Fruit fly (Drosophila melanogaster) whole organism, prepupa: ENCODE results near the gene Octbeta1R.

Source experiments
- CG10669 ChIP-seq: fragments of 200-800 bp; sonication (Bioruptor generic); optimal IDR thresholded peaks from 3 replicates; lab custom pipeline; 2018; ENCODE audit warnings: missing biosample characterization, mild to moderate bottlenecking, missing genetic modification characterization, moderate library complexity
- CG11762 ChIP-seq: fragments of 200-800 bp; sonication (Bioruptor generic); optimal IDR thresholded peaks from 3 replicates; lab custom pipeline; 2016; ENCODE audit warnings: missing biosample characterization, missing genetic modification characterization; ENCODE audit not compliant: insufficient read depth
- CG11902 ChIP-seq: fragments of 200-800 bp; sonication (Bioruptor generic); optimal IDR thresholded peaks from 3 replicates; lab custom pipeline; 2016; ENCODE audit warnings: missing biosample characterization, missing genetic modification characterization
- CG15336 ChIP-seq: fragments of 200-800 bp; sonication (Bioruptor generic); IDR thresholded peaks from 2 replicates; pipeline ENCODE4 v1.3.6; 2022; ENCODE audit warnings: missing biosample characterization, missing genetic modification characterization
- CG1621 ChIP-seq: fragments of 200-800 bp; sonication (Bioruptor generic); optimal IDR thresholded peaks from 3 replicates; lab custom pipeline; 2018; ENCODE audit warnings: missing biosample characterization, mild to moderate bottlenecking, missing genetic modification characterization
- CG16779 ChIP-seq: fragments of 200-800 bp; sonication (Bioruptor generic); optimal IDR thresholded peaks from 3 replicates; lab custom pipeline; 2017; ENCODE audit warnings: missing biosample characterization, mild to moderate bottlenecking, missing genetic modification characterization
- CG32006 ChIP-seq: fragments of 200-800 bp; sonication (Bioruptor generic); optimal IDR thresholded peaks from 3 replicates; lab custom pipeline; 2017; ENCODE audit warnings: missing biosample characterization, mild to moderate bottlenecking, missing genetic modification characterization
- CG34406 ChIP-seq: fragments of 200-800 bp; sonication (Bioruptor generic); optimal IDR thresholded peaks from 3 replicates; lab custom pipeline; 2016; ENCODE audit warnings: missing biosample characterization, missing genetic modification characterization
- CG3919 ChIP-seq: fragments of 200-800 bp; sonication (Bioruptor generic); optimal IDR thresholded peaks from 3 replicates; lab custom pipeline; 2016; ENCODE audit warnings: missing biosample characterization, missing genetic modification characterization
- CG4318 ChIP-seq: fragments of 200-800 bp; sonication (Bioruptor generic); optimal IDR thresholded peaks from 3 replicates; lab custom pipeline; 2017; ENCODE audit warnings: missing biosample characterization, mild to moderate bottlenecking, missing genetic modification characterization
- CG6163 ChIP-seq: fragments of 200-800 bp; sonication (Bioruptor generic); IDR thresholded peaks from 3 replicates; pipeline ENCODE4 v1.3.6; 2022; ENCODE audit warnings: missing biosample characterization, missing genetic modification characterization
- CG6276 ChIP-seq: fragments of 200-800 bp; sonication (Bioruptor generic); optimal IDR thresholded peaks from 2 replicates; lab custom pipeline; 2017; ENCODE audit warnings: missing biosample characterization, mild to moderate bottlenecking, missing genetic modification characterization
- CG6792 ChIP-seq: fragments of 200-800 bp; sonication (Bioruptor generic); optimal IDR thresholded peaks from 3 replicates; lab custom pipeline; 2016; ENCODE audit warnings: missing biosample characterization, missing genetic modification characterization
- CG6808 ChIP-seq: fragments of 200-800 bp; sonication (Bioruptor generic); optimal IDR thresholded peaks from 3 replicates; lab custom pipeline; 2017; ENCODE audit warnings: missing biosample characterization, missing genetic modification characterization, mild to moderate bottlenecking, moderate library complexity, missing genetic modification reagents
- CG6854 ChIP-seq: fragments of 200-800 bp; sonication (Bioruptor generic); optimal IDR thresholded peaks from 2 replicates; lab custom pipeline; 2017; ENCODE audit warnings: missing biosample characterization, mild to moderate bottlenecking, missing genetic modification characterization
- CG8319 ChIP-seq: fragments of 200-800 bp; sonication (Bioruptor generic); optimal IDR thresholded peaks from 3 replicates; lab custom pipeline; 2016; ENCODE audit warnings: missing biosample characterization, missing genetic modification characterization
- CG8632 ChIP-seq: fragments of 200-800 bp; sonication (Bioruptor generic); optimal IDR thresholded peaks from 3 replicates; lab custom pipeline; 2016; ENCODE audit warnings: missing biosample characterization, missing genetic modification characterization
- CG9139 ChIP-seq: fragments of 200-800 bp; sonication (Bioruptor generic); optimal IDR thresholded peaks from 3 replicates; lab custom pipeline; 2017; ENCODE audit warnings: missing biosample characterization, mild to moderate bottlenecking, missing genetic modification characterization
- Eip75B ChIP-seq: fragments of 200-800 bp; sonication (Bioruptor generic); optimal IDR thresholded peaks from 3 replicates; lab custom pipeline; 2016; ENCODE audit warnings: missing biosample characterization, missing genetic modification characterization
- Eip78C ChIP-seq: fragments of 200-800 bp; sonication (Bioruptor generic); peaks from one replicate; lab custom pipeline; 2016; ENCODE audit warnings: missing biosample characterization, missing genetic modification characterization
- Ets21C ChIP-seq: fragments of 200-800 bp; sonication (Bioruptor generic); optimal IDR thresholded peaks from 3 replicates; lab custom pipeline; 2016; ENCODE audit warnings: missing biosample characterization, missing genetic modification characterization
- Ets96B ChIP-seq: fragments of 200-800 bp; optimal IDR thresholded peaks from 2 replicates; lab custom pipeline; 2019; ENCODE audit warnings: missing biosample characterization, mild to moderate bottlenecking, missing genetic modification characterization, moderate library complexity
- Hr38 ChIP-seq: sonication (Bioruptor generic); optimal IDR thresholded peaks from 2 replicates; lab custom pipeline; 2016; ENCODE audit warnings: missing biosample characterization, missing genetic modification characterization
- Hr39 ChIP-seq: fragments of 200-800 bp; sonication (Bioruptor generic); optimal IDR thresholded peaks from 2 replicates; lab custom pipeline; 2016; ENCODE audit warnings: missing biosample characterization, missing genetic modification characterization
- Hr4 ChIP-seq: fragments of 200-800 bp; sonication (Bioruptor generic); optimal IDR thresholded peaks from 3 replicates; lab custom pipeline; 2016; ENCODE audit warnings: missing biosample characterization, missing genetic modification characterization
- Lpt ChIP-seq: fragments of 200-800 bp; sonication (Bioruptor generic); optimal IDR thresholded peaks from 3 replicates; lab custom pipeline; 2016; ENCODE audit warnings: missing biosample characterization, missing genetic modification characterization
- Met ChIP-seq: fragments of 200-800 bp; sonication (Bioruptor generic); optimal IDR thresholded peaks from 3 replicates; lab custom pipeline; 2016; ENCODE audit warnings: missing biosample characterization, missing genetic modification characterization
- OdsH ChIP-seq: fragments of 200-800 bp; sonication (Bioruptor generic); optimal IDR thresholded peaks from 3 replicates; lab custom pipeline; 2016; ENCODE audit warnings: missing biosample characterization, missing genetic modification characterization
- Smox ChIP-seq: fragments of 200-800 bp; sonication (Bioruptor generic); optimal IDR thresholded peaks from 3 replicates; lab custom pipeline; 2016; ENCODE audit warnings: missing biosample characterization, missing genetic modification characterization
- Sox102F ChIP-seq: fragments of 200-800 bp; sonication (Bioruptor generic); optimal IDR thresholded peaks from 2 replicates; lab custom pipeline; 2016; ENCODE audit warnings: missing biosample characterization, mild to moderate bottlenecking, missing genetic modification characterization
- Sox14 ChIP-seq: fragments of 200-800 bp; sonication (Bioruptor generic); optimal IDR thresholded peaks from 3 replicates; lab custom pipeline; 2016; ENCODE audit warnings: missing biosample characterization, missing genetic modification characterization
- achi ChIP-seq: fragments of 200-800 bp; sonication (Bioruptor generic); optimal IDR thresholded peaks from 3 replicates; lab custom pipeline; 2016; ENCODE audit warnings: missing biosample characterization, missing genetic modification characterization
- acj6 ChIP-seq: fragments of 200-800 bp; sonication (Bioruptor generic); optimal IDR thresholded peaks from 3 replicates; lab custom pipeline; 2016; ENCODE audit warnings: missing biosample characterization, missing genetic modification characterization
- dac ChIP-seq: fragments of 200-800 bp; sonication (Bioruptor generic); optimal IDR thresholded peaks from 2 replicates; lab custom pipeline; 2017; ENCODE audit warnings: missing biosample characterization, mild to moderate bottlenecking, missing genetic modification characterization
- dsx ChIP-seq: fragments of 200-800 bp; optimal IDR thresholded peaks from 3 replicates; lab custom pipeline; 2019; ENCODE audit warnings: missing biosample characterization, mild to moderate bottlenecking, missing genetic modification characterization, moderate library complexity; ENCODE audit not compliant: poor library complexity, severe bottlenecking
- eg ChIP-seq: fragments of 200-800 bp; sonication (Bioruptor generic); IDR thresholded peaks from 3 replicates; pipeline ENCODE4 v1.3.6; 2022; ENCODE audit warnings: missing biosample characterization, missing genetic modification characterization
- esn ChIP-seq: fragments of 200-800 bp; sonication (Bioruptor generic); optimal IDR thresholded peaks from 2 replicates; lab custom pipeline; 2016; ENCODE audit warnings: missing biosample characterization, mild to moderate bottlenecking, missing genetic modification characterization, moderate library complexity
- fd59A ChIP-seq: fragments of 200-800 bp; sonication (Bioruptor generic); optimal IDR thresholded peaks from 2 replicates; lab custom pipeline; 2017; ENCODE audit warnings: missing biosample characterization, mild to moderate bottlenecking, missing genetic modification characterization, missing genetic modification reagents
- fd85E ChIP-seq: fragments of 200-800 bp; sonication (Bioruptor generic); optimal IDR thresholded peaks from 3 replicates; lab custom pipeline; 2016; ENCODE audit warnings: missing biosample characterization, missing genetic modification characterization
- fkh ChIP-seq: fragments of 200-800 bp; sonication (Bioruptor generic); optimal IDR thresholded peaks from 3 replicates; lab custom pipeline; 2017; ENCODE audit warnings: missing biosample characterization, mild to moderate bottlenecking, missing genetic modification characterization, moderate library complexity
- net ChIP-seq: fragments of 200-800 bp; sonication (Bioruptor generic); optimal IDR thresholded peaks from 3 replicates; lab custom pipeline; 2016; ENCODE audit warnings: missing biosample characterization, missing genetic modification characterization
- pdm3 ChIP-seq: fragments of 200-800 bp; sonication (Bioruptor generic); optimal IDR thresholded peaks from 3 replicates; lab custom pipeline; 2016; ENCODE audit warnings: missing biosample characterization, missing genetic modification characterization
- spab ChIP-seq: fragments of 200-800 bp; sonication (Bioruptor generic); optimal IDR thresholded peaks from 2 replicates; lab custom pipeline; 2017; ENCODE audit warnings: missing biosample characterization, mild to moderate bottlenecking, missing genetic modification characterization, missing genetic modification reagents
- ss ChIP-seq, 2 experiments: fragments of 200-800 bp; sonication (Bioruptor generic); optimal IDR thresholded peaks; 2 replicates in 1 of 2; 3 replicates in 1 of 2; lab custom pipeline; 2017 to 2018; ENCODE audit warnings: mild to moderate bottlenecking in 2 of 2, missing biosample characterization in 2 of 2, missing genetic modification characterization in 2 of 2, moderate library complexity in 1 of 2
- svp ChIP-seq: fragments of 200-800 bp; sonication (Bioruptor generic); peaks from one replicate; lab custom pipeline; 2016; ENCODE audit warnings: missing biosample characterization, missing genetic modification characterization
- vri ChIP-seq: fragments of 200-800 bp; sonication (Bioruptor generic); optimal IDR thresholded peaks from 3 replicates; lab custom pipeline; 2016; ENCODE audit warnings: missing biosample characterization, mild to moderate bottlenecking, missing genetic modification characterization

The Octbeta1R gene

dm6 chr3R:22528264-22529158 is 31.5 kb downstream of the Octbeta1R start, which contains the start of gene CG5346 (continued):
- TF ChIP-seq Hr38 (no peak), ss (GFP tag; optimal IDR thresholded peaks at IDR 0.05; lab: Kevin White, UChicago) (no peak), CG8319 (GFP tag; lab: Kevin White, UChicago) (no peak), Sox102F (GFP tag; lab: Kevin White, UChicago) (no peak), dac (GFP tag; lab: Kevin White, UChicago) (no peak), CG6163 (peak; percentile 62; the same call in 1 of the 3 replicates), OdsH (GFP tag; lab: Kevin White, UChicago) (no peak), svp (GFP tag; lab: Kevin White, UChicago) (peak; percentile 69), CG4318 (GFP tag; lab: Kevin White, UChicago) (no peak), CG1621 (tag; lab: Kevin White, UChicago) (no peak), Hr39 (no peak), Smox (GFP tag; lab: Kevin White, UChicago) (no peak), net (GFP tag; lab: Kevin White, UChicago) (peak; percentile 3), fd85E (GFP tag; lab: Kevin White, UChicago) (no peak), Eip75B (GFP tag; lab: Kevin White, UChicago) (peak; percentile 8), CG11762 (GFP tag; lab: Kevin White, UChicago) (no peak), achi (GFP tag; lab: Kevin White, UChicago) (peak; percentile 34), CG8632 (GFP tag; lab: Kevin White, UChicago) (no peak), CG11902 (GFP tag; lab: Kevin White, UChicago) (no peak), dsx (no peak), acj6 (GFP tag; lab: Kevin White, UChicago) (no peak), CG6808 (GFP tag; lab: Kevin White, UChicago) (no peak), Ets96B (no peak), CG15336 (GFP tag; lab: Robert Waterston, UW) (no peak; the same call in 1 of the 2 replicates), fd59A (GFP tag; lab: Kevin White, UChicago) (no peak), Ets21C (GFP tag; lab: Kevin White, UChicago) (no peak), CG6276 (GFP tag; lab: Kevin White, UChicago) (peak; percentile 43), CG34406 (GFP tag; lab: Kevin White, UChicago) (peak; percentile 1), Met (GFP tag; lab: Kevin White, UChicago) (no peak), vri (GFP tag; lab: Kevin White, UChicago) (no peak)

dm6 chr3R:22530305-22530704 is 33.3 kb downstream of the Octbeta1R start, which contains the start of gene CG33099:
Gene CG33099, minus strand, starts transcription at chr3R:22530572.
- TF ChIP-seq CG8319 (GFP tag; lab: Kevin White, UChicago): no peak
- TF ChIP-seq net (GFP tag; lab: Kevin White, UChicago): peak; percentile 3
- no peak for TF ChIP-seq CG6808 (GFP tag; lab: Kevin White, UChicago)
- peak; percentile 32 for TF ChIP-seq CG3919 (GFP tag; lab: Kevin White, UChicago)
- no peak for TF ChIP-seq spab (GFP tag; lab: Kevin White, UChicago)
- peak; percentile 80 for TF ChIP-seq Eip78C (GFP tag; lab: Kevin White, UChicago)
- TF ChIP-seq pdm3 (GFP tag; lab: Kevin White, UChicago): peak; percentile 8
- peak; percentile 82 for TF ChIP-seq vri (GFP tag; lab: Kevin White, UChicago)
- TF ChIP-seq acj6 (GFP tag; lab: Kevin White, UChicago): peak; percentile 0
- TF ChIP-seq Lpt: no peak
- TF ChIP-seq CG6276 (GFP tag; lab: Kevin White, UChicago): no peak
- TF ChIP-seq Hr39: no peak
- peak; percentile 19; the same call in 2 of the 3 replicates for TF ChIP-seq eg (GFP tag; lab: Robert Waterston, UW)
- no peak for TF ChIP-seq Hr4 (GFP tag; lab: Kevin White, UChicago)
- no peak for TF ChIP-seq CG4318 (GFP tag; lab: Kevin White, UChicago)
- peak; percentile 97 for TF ChIP-seq fkh (GFP tag; lab: Kevin White, UChicago)
- TF ChIP-seq Ets21C (GFP tag; lab: Kevin White, UChicago): no peak
- peak; percentile 19 for TF ChIP-seq CG10669
- TF ChIP-seq esn: peak; percentile 12
- TF ChIP-seq OdsH (GFP tag; lab: Kevin White, UChicago): peak; percentile 20
- peak; percentile 0 for TF ChIP-seq CG6792 (GFP tag; lab: Kevin White, UChicago)
- no peak for TF ChIP-seq Sox102F (GFP tag; lab: Kevin White, UChicago)
- TF ChIP-seq CG11762 (GFP tag; lab: Kevin White, UChicago): no peak
- peak; percentile 4 for TF ChIP-seq CG6854
- no peak for TF ChIP-seq CG16779 (tag; lab: Kevin White, UChicago)
- TF ChIP-seq ss (GFP tag; optimal IDR thresholded peaks at IDR 0.05; lab: Kevin White, UChicago): peak in 1 of 2 experiments; percentile 26
- peak; percentile 10 for TF ChIP-seq Sox14 (GFP tag; lab: Kevin White, UChicago)
- TF ChIP-seq CG9139 (GFP tag; lab: Kevin White, UChicago): no peak
- no peak for TF ChIP-seq CG32006 (GFP tag; lab: Kevin White, UChicago)
- TF ChIP-seq CG6163: peak; percentile 55
